Fruit fly (Drosophila melanogaster) whole organism, embryonic: ENCODE data around the gene CG46314.

Experiments used
- Atf3 ChIP-seq: fragments of 200-800 bp; sonication (Bioruptor generic); optimal IDR thresholded peaks from 3 replicates; lab custom pipeline; 2016; ENCODE audit warnings: missing biosample characterization, missing genetic modification characterization
- Bgb ChIP-seq: fragments of 200-800 bp; sonication (Bioruptor generic); IDR thresholded peaks from 2 replicates; pipeline ENCODE4 v1.3.6; 2022; ENCODE audit warnings: missing biosample characterization, missing genetic modification characterization; ENCODE audit not compliant: partially characterized antibody
- CG11456 ChIP-seq: fragments of 200-800 bp; sonication (Bioruptor generic); IDR thresholded peaks from 3 replicates; pipeline ENCODE4 v1.3.6; 2022; ENCODE audit warnings: missing biosample characterization, missing genetic modification characterization
- CG13287 ChIP-seq: fragments of 200-800 bp; sonication (Bioruptor generic); IDR thresholded peaks from 2 replicates; pipeline ENCODE4 v1.3.6; 2022; ENCODE audit warnings: missing biosample characterization, missing genetic modification characterization; ENCODE audit not compliant: partially characterized antibody
- CG13424 ChIP-seq: fragments of 200-800 bp; sonication (Bioruptor generic); optimal IDR thresholded peaks from 2 replicates; lab custom pipeline; 2019; ENCODE audit warnings: missing biosample characterization, mild to moderate bottlenecking, missing genetic modification characterization, moderate library complexity
- CG15514 ChIP-seq: fragments of 200-800 bp; sonication (Bioruptor generic); optimal IDR thresholded peaks from 3 replicates; lab custom pipeline; 2017; ENCODE audit warnings: missing biosample characterization, missing genetic modification characterization, mild to moderate bottlenecking, moderate library complexity, missing genetic modification reagents
- CG18011 ChIP-seq: fragments of 200-800 bp; sonication (Bioruptor generic); optimal IDR thresholded peaks from 2 replicates; lab custom pipeline; 2017; ENCODE audit warnings: missing biosample characterization, missing genetic modification characterization, mild to moderate bottlenecking, moderate library complexity, missing genotype
- CG1832 ChIP-seq: fragments of 200-800 bp; sonication (Bioruptor generic); optimal IDR thresholded peaks from 2 replicates; lab custom pipeline; 2017; ENCODE audit warnings: missing biosample characterization, mild to moderate bottlenecking, missing genetic modification characterization, inconsistent platforms
- CG2678 ChIP-seq: fragments of 200-800 bp; sonication (Bioruptor generic); optimal IDR thresholded peaks from 3 replicates; lab custom pipeline; 2019; ENCODE audit warnings: missing biosample characterization, mild to moderate bottlenecking, missing genetic modification characterization, moderate library complexity
- CG30403 ChIP-seq: fragments of 200-800 bp; sonication (Bioruptor generic); optimal IDR thresholded peaks from 3 replicates; lab custom pipeline; 2016; ENCODE audit warnings: missing biosample characterization, missing genetic modification characterization
- CG31224 ChIP-seq: fragments of 200-800 bp; sonication (Bioruptor generic); IDR thresholded peaks from 2 replicates; pipeline ENCODE4 v1.3.6; 2022; ENCODE audit warnings: missing biosample characterization, missing genetic modification characterization
- CG32532 ChIP-seq: fragments of 200-800 bp; sonication (Bioruptor generic); IDR thresholded peaks from 2 replicates; pipeline ENCODE4 v1.3.6; 2022; ENCODE audit warnings: missing biosample characterization, missing genetic modification characterization
- CG4360 ChIP-seq: fragments of 200-800 bp; sonication (Bioruptor generic); IDR thresholded peaks from 2 replicates; pipeline ENCODE4 v1.3.6; 2022; ENCODE audit warnings: missing biosample characterization, missing genetic modification characterization
- CG5953 ChIP-seq: fragments of 200-800 bp; sonication (Bioruptor generic); IDR thresholded peaks from 2 replicates; pipeline ENCODE4 v1.3.6; 2022; ENCODE audit warnings: missing biosample characterization, missing genetic modification characterization
- CG6175 ChIP-seq: fragments of 200-800 bp; sonication (Bioruptor generic); IDR thresholded peaks from 3 replicates; pipeline ENCODE4 v1.3.6; 2022; ENCODE audit warnings: missing biosample characterization, missing genetic modification characterization
- CG8290 ChIP-seq, 3 experiments: fragments of 200-800 bp; sonication (Bioruptor generic); optimal IDR thresholded peaks; 2 replicates each; lab custom pipeline; 2016 to 2019; ENCODE audit warnings: missing biosample characterization in 3 of 3, missing genetic modification characterization in 3 of 3, mild to moderate bottlenecking in 2 of 3, moderate library complexity in 1 of 3
- CrebB ChIP-seq: fragments of 200-800 bp; sonication (Bioruptor generic); optimal IDR thresholded peaks from 3 replicates; lab custom pipeline; 2018; ENCODE audit warnings: missing biosample characterization, mild to moderate bottlenecking, missing genetic modification characterization
- Dbx ChIP-seq: fragments of 200-800 bp; sonication (Bioruptor generic); IDR thresholded peaks from 3 replicates; pipeline ENCODE4 v1.3.6; 2022; ENCODE audit warnings: missing biosample characterization, missing genetic modification characterization
- Gug ChIP-seq: fragments of 200-800 bp; sonication (Bioruptor generic); IDR thresholded peaks from 4 replicates; pipeline ENCODE4 v1.3.6; 2022; ENCODE audit warnings: missing biosample characterization, missing genetic modification characterization
- Neu2 ChIP-seq: fragments of 200-800 bp; sonication (Bioruptor generic); optimal IDR thresholded peaks from 3 replicates; lab custom pipeline; 2016; ENCODE audit warnings: missing biosample characterization, missing genetic modification characterization, borderline replicate concordance
- Nf-YB ChIP-seq: fragments of 200-800 bp; sonication (Bioruptor generic); optimal IDR thresholded peaks from 3 replicates; lab custom pipeline; 2019; ENCODE audit warnings: missing biosample characterization, mild to moderate bottlenecking, missing genetic modification characterization, moderate library complexity
- PHDP ChIP-seq: fragments of 200-800 bp; sonication (Bioruptor generic); optimal IDR thresholded peaks from 3 replicates; lab custom pipeline; 2018; ENCODE audit warnings: missing biosample characterization, mild to moderate bottlenecking, missing genetic modification characterization, moderate library complexity
- Pdp1 ChIP-seq, 2 experiments: fragments of 200-800 bp; sonication (Bioruptor generic); optimal IDR thresholded peaks; 3 replicates each; lab custom pipeline; 2016; ENCODE audit warnings: missing biosample characterization in 2 of 2, missing genetic modification characterization in 2 of 2, mild to moderate bottlenecking in 1 of 2, moderate library complexity in 1 of 2
- Side ChIP-seq: fragments of 200-800 bp; sonication (Bioruptor generic); optimal IDR thresholded peaks from 2 replicates; lab custom pipeline; 2016; ENCODE audit warnings: missing biosample characterization, missing genetic modification characterization
- Ssrp ChIP-seq: fragments of 200-800 bp; sonication (Bioruptor generic); optimal IDR thresholded peaks from 2 replicates; lab custom pipeline; 2018; ENCODE audit warnings: missing biosample characterization, mild to moderate bottlenecking, missing genetic modification characterization, moderate library complexity
- Xrp1 ChIP-seq: fragments of 200-800 bp; sonication (Bioruptor generic); IDR thresholded peaks from 2 replicates; pipeline ENCODE4 v1.3.6; 2022; ENCODE audit warnings: missing biosample characterization, missing genetic modification characterization
- abd-A ChIP-seq: fragments of 200-800 bp; sonication (Bioruptor generic); optimal IDR thresholded peaks from 3 replicates; lab custom pipeline; 2019; ENCODE audit warnings: missing biosample characterization, mild to moderate bottlenecking, missing genetic modification characterization, moderate library complexity
- ato ChIP-seq: fragments of 200-800 bp; sonication (Bioruptor generic); IDR thresholded peaks from 2 replicates; pipeline ENCODE4 v1.3.6; 2022; ENCODE audit warnings: missing biosample characterization, missing genetic modification characterization; ENCODE audit not compliant: partially characterized antibody
- cg ChIP-seq: fragments of 200-800 bp; sonication (Bioruptor generic); optimal IDR thresholded peaks from 3 replicates; lab custom pipeline; 2019; ENCODE audit warnings: missing biosample characterization, mild to moderate bottlenecking, missing genetic modification characterization, moderate library complexity
- chinmo ChIP-seq: fragments of 200-800 bp; sonication (Bioruptor generic); IDR thresholded peaks from 4 replicates; pipeline ENCODE4 v1.3.6; 2022; ENCODE audit warnings: missing biosample characterization, missing genetic modification characterization; ENCODE audit not compliant: partially characterized antibody
- chn ChIP-seq: fragments of 200-800 bp; sonication (Bioruptor generic); optimal IDR thresholded peaks from 2 replicates; lab custom pipeline; 2016; ENCODE audit warnings: missing biosample characterization, missing genetic modification characterization
- cwo ChIP-seq: fragments of 200-800 bp; sonication (Bioruptor generic); optimal IDR thresholded peaks from 3 replicates; lab custom pipeline; 2017; ENCODE audit warnings: missing biosample characterization, missing genetic modification characterization, mild to moderate bottlenecking, moderate library complexity, missing genetic modification reagents
- dmrt99B ChIP-seq: fragments of 200-800 bp; sonication (Bioruptor generic); optimal IDR thresholded peaks from 2 replicates; lab custom pipeline; 2018; ENCODE audit warnings: missing biosample characterization, mild to moderate bottlenecking, missing genetic modification characterization, moderate library complexity
- en ChIP-seq: fragments of 200-800 bp; sonication (Bioruptor generic); optimal IDR thresholded peaks from 2 replicates; lab custom pipeline; 2016; ENCODE audit warnings: missing biosample characterization, missing genetic modification characterization
- exex ChIP-seq: fragments of 200-800 bp; sonication (Bioruptor generic); optimal IDR thresholded peaks from 4 replicates; lab custom pipeline; 2018; ENCODE audit warnings: missing biosample characterization, mild to moderate bottlenecking, missing genetic modification characterization, moderate library complexity
- grau ChIP-seq: fragments of 200-800 bp; optimal IDR thresholded peaks from 3 replicates; lab custom pipeline; 2019; ENCODE audit warnings: missing biosample characterization, mild to moderate bottlenecking, missing genetic modification characterization, moderate library complexity
- gsb ChIP-seq: fragments of 200-800 bp; sonication (Bioruptor generic); IDR thresholded peaks from 2 replicates; pipeline ENCODE4 v1.3.6; 2022; ENCODE audit warnings: missing biosample characterization, missing genetic modification characterization
- gsb-n ChIP-seq: fragments of 200-800 bp; sonication (Bioruptor generic); optimal IDR thresholded peaks from 3 replicates; lab custom pipeline; 2018; ENCODE audit warnings: missing biosample characterization, mild to moderate bottlenecking, missing genetic modification characterization
- knrl ChIP-seq: fragments of 200-800 bp; sonication (Bioruptor generic); IDR thresholded peaks from 3 replicates; pipeline ENCODE4 v1.3.6; 2022; ENCODE audit warnings: missing biosample characterization, missing genetic modification characterization; ENCODE audit not compliant: partially characterized antibody
- lab ChIP-seq: fragments of 200-800 bp; sonication (Bioruptor generic); optimal IDR thresholded peaks from 3 replicates; lab custom pipeline; 2017; ENCODE audit warnings: missing biosample characterization, missing genetic modification characterization, mild to moderate bottlenecking, moderate library complexity, missing genetic modification reagents
- lola ChIP-seq, 3 experiments: fragments of >200 bp in 2 of 3; fragments of 200-800 bp in 1 of 3; sonication (Bioruptor generic) in 1 of 3; optimal IDR thresholded peaks; 2 replicates each; lab custom pipeline; 2017 to 2019; ENCODE audit warnings: missing biosample characterization in 3 of 3, missing genetic modification characterization in 3 of 3, mild to moderate bottlenecking in 1 of 3, moderate library complexity in 1 of 3
- sens ChIP-seq: fragments of 200-800 bp; sonication (Bioruptor generic); peaks from one replicate; lab custom pipeline; 2016; ENCODE audit warnings: missing biosample characterization, missing genetic modification characterization
- seq ChIP-seq: fragments of 200-800 bp; sonication (Bioruptor generic); IDR thresholded peaks from 2 replicates; pipeline ENCODE4 v1.3.6; 2022; ENCODE audit warnings: missing biosample characterization, missing genetic modification characterization
- sqz ChIP-seq: fragments of 200-800 bp; sonication (Bioruptor generic); optimal IDR thresholded peaks from 3 replicates; lab custom pipeline; 2018; ENCODE audit warnings: missing biosample characterization, mild to moderate bottlenecking, missing genetic modification characterization
- vfl ChIP-seq: fragments of 200-800 bp; sonication (Bioruptor generic); optimal IDR thresholded peaks from 2 replicates; lab custom pipeline; 2016; ENCODE audit warnings: missing biosample characterization, missing genetic modification characterization
- vnd ChIP-seq: fragments of 200-800 bp; sonication (Bioruptor generic); IDR thresholded peaks from 3 replicates; pipeline ENCODE4 v1.3.6; 2022; ENCODE audit warnings: missing biosample characterization, missing genetic modification characterization; ENCODE audit not compliant: partially characterized antibody
- vvl ChIP-seq: fragments of 200-800 bp; sonication (Bioruptor generic); IDR thresholded peaks from 2 replicates; pipeline ENCODE4 v1.3.6; 2022; ENCODE audit warnings: missing biosample characterization, missing genetic modification characterization
- wor ChIP-seq: fragments of 200-800 bp; sonication (Bioruptor generic); IDR thresholded peaks from 2 replicates; pipeline ENCODE4 v1.3.6; 2022; ENCODE audit warnings: missing biosample characterization, missing genetic modification characterization
- zfh2 ChIP-seq: fragments of 200-800 bp; sonication (Bioruptor generic); optimal IDR thresholded peaks from 2 replicates; lab custom pipeline; 2016; ENCODE audit warnings: missing biosample characterization, missing genetic modification characterization

CG46314 gene

dm6 chr2L:21311200-21311689, 2.9 kb upstream of the CG46314 start:
- TF ChIP-seq lab (GFP tag; lab: Kevin White, UChicago) (peak; percentile 12), CG32532 (GFP tag; lab: Robert Waterston, UW) (no peak), CG18011 (GFP tag; lab: Kevin White, UChicago) (no peak), gsb (GFP tag; lab: Robert Waterston, UW) (no peak), Bgb (no peak), vfl (GFP tag; lab: Kevin White, UChicago) (no peak), CG1832 (GFP tag; lab: Kevin White, UChicago) (no peak), chn (GFP tag; lab: Kevin White, UChicago) (no peak), grau (peak; percentile 64), Atf3 (GFP tag; lab: Kevin White, UChicago) (no peak), sqz (GFP tag; lab: Kevin White, UChicago) (no peak), cwo (peak; percentile 7), CG11456 (no peak), CG4360 (GFP tag; lab: Robert Waterston, UW) (no peak), CG6175 (GFP tag; lab: Robert Waterston, UW) (0 out of 3 replicates have a peak, but pooled peaks have one; percentile 70), vvl (GFP tag; lab: Robert Waterston, UW) (no peak), seq (GFP tag; lab: Robert Waterston, UW) (no peak), en (no peak), zfh2 (GFP tag; lab: Kevin White, UChicago) (no peak), CG8290 (GFP tag; optimal IDR thresholded peaks at IDR 0.05; lab: Kevin White, UChicago) (no peak), CG8290 (tag; optimal IDR thresholded peaks at IDR 0.05; lab: Kevin White, UChicago) (no peak), Pdp1 (GFP tag; optimal IDR thresholded peaks at IDR 0.05; lab: Kevin White, UChicago) (peak in 1 of 2 experiments; percentile 73), CG13424 (no peak), Xrp1 (0 out of 2 replicates have a peak, but pooled peaks have one; percentile 3), knrl (GFP tag; lab: Robert Waterston, UW) (no peak), sens (GFP tag; lab: Kevin White, UChicago) (peak; percentile 81), abd-A (tag; lab: Kevin White, UChicago) (no peak), dmrt99B (tag; lab: Kevin White, UChicago) (no peak), vnd (GFP tag; lab: Robert Waterston, UW) (no peak), lola (GFP tag; optimal IDR thresholded peaks at IDR 0.05; lab: Kevin White, UChicago) (no peak), Nf-YB (GFP tag; lab: Kevin White, UChicago) (no peak), CrebB (tag; lab: Kevin White, UChicago) (no peak), exex (tag; lab: Kevin White, UChicago) (no peak), CG15514 (GFP tag; lab: Kevin White, UChicago) (no peak), PHDP (no peak)

dm6 chr2L:21312831-21313437, 1.2 kb upstream of the CG46314 start:
- TF ChIP-seq Ssrp (tag; lab: Kevin White, UChicago) (no peak), Neu2 (GFP tag; lab: Kevin White, UChicago) (no peak), Dbx (no peak), wor (GFP tag; lab: Robert Waterston, UW) (no peak), CG5953 (GFP tag; lab: Robert Waterston, UW) (no peak), Gug (no peak), ato (no peak), chinmo (GFP tag; lab: Robert Waterston, UW) (peak; percentile 97), gsb-n (tag; lab: Kevin White, UChicago) (no peak), Side (no peak), CG13287 (GFP tag; lab: Robert Waterston, UW) (peak; percentile 29; the same call in 1 of the 2 replicates), cg (GFP tag; lab: Kevin White, UChicago) (no peak), CG2678 (tag; lab: Kevin White, UChicago) (no peak), CG31224 (no peak), CG8290 (GFP tag; optimal IDR thresholded peaks at IDR 0.05; lab: Kevin White, UChicago) (no peak), CG8290 (tag; optimal IDR thresholded peaks at IDR 0.05; lab: Kevin White, UChicago) (peak in 1 of 2 experiments; percentile 14), CG30403 (GFP tag; lab: Kevin White, UChicago) (no peak)
